Worm (Caenorhabditis elegans): Measurements from ENCODE around the gene ZK822.1.

Gene ZK822.1

DNA sequence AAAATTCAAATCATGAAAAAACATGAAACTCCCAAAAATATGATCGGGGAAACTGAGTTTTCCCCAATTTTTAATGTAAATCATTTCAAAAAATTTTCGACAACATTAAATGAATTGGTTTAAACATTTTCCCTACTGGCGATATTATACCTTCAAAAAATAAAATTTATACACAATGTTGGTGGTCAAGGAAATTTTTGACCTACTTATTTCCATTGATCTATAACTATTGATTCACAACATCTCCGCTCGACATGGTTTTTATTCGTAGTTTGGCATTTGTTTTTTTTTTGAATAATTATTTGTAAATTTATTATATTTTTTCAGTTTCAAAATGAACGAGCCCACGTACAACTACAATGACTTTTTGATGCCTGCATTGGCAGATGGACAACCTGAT is 28.3 kb upstream of the ZK822.1 start, which contains the start of gene tbx-36:
TSS of gene tbx-36 (plus strand) at position 301 of the 400 bp plus-strand sequence.
- no peak for TF ChIP-seq snpc-4 (tag; optimal IDR thresholded peaks at IDR 0.05)
- TF ChIP-seq nhr-77 (tag; optimal IDR thresholded peaks at IDR 0.05), result no peak
- no peak for TF ChIP-seq lin-13 (GFP tag; optimal IDR thresholded peaks at IDR 0.05)
- TF ChIP-seq fos-1 (tag; optimal IDR thresholded peaks at IDR 0.05), result no peak
- TF ChIP-seq lin-39 (tag; optimal IDR thresholded peaks at IDR 0.05), result no peak
- no peak for TF ChIP-seq nhr-21 (tag; optimal IDR thresholded peaks at IDR 0.05)
- TF ChIP-seq mab-5 (tag; optimal IDR thresholded peaks at IDR 0.05), result no peak
- TF ChIP-seq sma-3 (GFP tag; optimal IDR thresholded peaks at IDR 0.05), result no peak
- no peak for TF ChIP-seq ztf-4 (tag; optimal IDR thresholded peaks at IDR 0.05)

DNA sequence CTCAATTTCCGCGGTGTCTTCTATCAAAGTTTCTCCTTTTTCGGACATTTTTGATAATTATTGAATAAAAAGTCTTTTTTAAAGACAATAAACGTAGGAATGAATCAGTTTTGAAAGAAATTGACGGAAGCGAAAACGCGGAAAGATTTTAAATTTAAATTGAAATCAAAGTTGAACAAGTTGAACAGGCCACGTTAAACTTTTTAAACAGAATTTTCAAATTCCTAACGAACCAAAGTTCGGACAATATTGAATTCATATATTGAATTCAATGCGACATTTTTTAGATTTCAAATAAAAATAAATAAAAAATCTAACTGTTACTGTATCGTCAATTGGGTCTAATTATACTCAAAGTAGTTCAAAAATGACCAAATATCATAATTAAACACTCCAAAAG is 27.8 kb upstream of the ZK822.1 start, which contains the start of gene hdl-1:
TSS of gene hdl-1 (minus strand) at position 101 of the 400 bp plus-strand sequence.
- TF ChIP-seq peb-1 (tag; optimal IDR thresholded peaks at IDR 0.05) (no peak), lin-11 (tag; optimal IDR thresholded peaks at IDR 0.05) (no peak), nhr-6 (tag; optimal IDR thresholded peaks at IDR 0.05) (no peak), mdl-1 (tag; optimal IDR thresholded peaks at IDR 0.05) (no peak), nhr-237 (tag; optimal IDR thresholded peaks at IDR 0.05) (no peak)

ce11 chrIV:11945621-11946020 is 23.7 kb upstream of the ZK822.1 start, which contains the start of gene ZK829.3:
Gene ZK829.3, minus strand, starts transcription at chrIV:11945721.
- TF ChIP-seq alr-1 (tag; optimal IDR thresholded peaks at IDR 0.05) (no peak), blmp-1 (tag; optimal IDR thresholded peaks at IDR 0.05; ENCODE audit: insufficient read depth) (no peak), lin-13 (GFP tag; optimal IDR thresholded peaks at IDR 0.05) (no peak), nhr-21 (tag; optimal IDR thresholded peaks at IDR 0.05) (no peak), sma-3 (GFP tag; optimal IDR thresholded peaks at IDR 0.05) (no peak), lin-39 (tag; optimal IDR thresholded peaks at IDR 0.05) (no peak), nhr-6 (tag; optimal IDR thresholded peaks at IDR 0.05) (no peak), nhr-129 (tag; optimal IDR thresholded peaks at IDR 0.05) (no peak), nhr-237 (tag; optimal IDR thresholded peaks at IDR 0.05) (no peak), nhr-25 (tag; optimal IDR thresholded peaks at IDR 0.05) (no peak), mab-5 (tag; optimal IDR thresholded peaks at IDR 0.05) (no peak), ztf-4 (tag; optimal IDR thresholded peaks at IDR 0.05) (no peak), snpc-4 (tag; optimal IDR thresholded peaks at IDR 0.05) (no peak), crh-2 (tag; optimal IDR thresholded peaks at IDR 0.05) (no peak), mbf-1 (tag; optimal IDR thresholded peaks at IDR 0.05) (no peak), ceh-16 (tag; optimal IDR thresholded peaks at IDR 0.05) (no peak), lsy-2 (tag; optimal IDR thresholded peaks at IDR 0.05) (no peak)

DNA sequence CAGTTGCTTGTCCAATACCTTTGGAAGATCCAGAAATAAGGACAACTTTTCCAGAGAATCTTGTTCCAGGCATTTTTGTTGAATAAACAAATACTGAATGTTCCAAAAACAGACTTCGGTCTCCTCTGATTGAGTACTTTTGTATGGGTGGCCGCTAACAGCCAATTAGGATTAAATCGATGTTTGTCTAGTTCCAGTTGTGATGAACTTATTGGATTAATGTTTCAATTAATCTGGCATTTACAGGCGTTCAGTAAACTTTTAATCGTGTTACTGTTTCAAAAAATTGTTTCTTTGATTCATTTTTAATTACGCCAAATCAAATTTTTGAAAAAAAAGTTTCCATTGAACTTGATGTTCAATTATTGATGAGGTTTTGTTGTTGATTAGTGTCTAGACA is 20.4 kb upstream of the ZK822.1 start, which contains the start of gene ZK829.1:
TSS of gene ZK829.1 (minus strand) at position 101 of the 400 bp plus-strand sequence.
- no peak for TF ChIP-seq sma-9 (GFP tag; optimal IDR thresholded peaks at IDR 0.05)
- TF ChIP-seq sma-9 (tag; optimal IDR thresholded peaks at IDR 0.05), result no peak
- TF ChIP-seq nhr-11 (tag; optimal IDR thresholded peaks at IDR 0.05), result no peak
- no peak for TF ChIP-seq unc-55 (GFP tag; optimal IDR thresholded peaks at IDR 0.05)
- no peak for TF ChIP-seq ZK546.5 (tag; optimal IDR thresholded peaks at IDR 0.05)
- no peak for TF ChIP-seq egl-27 (tag; optimal IDR thresholded peaks at IDR 0.05)
- TF ChIP-seq nhr-129 (tag; optimal IDR thresholded peaks at IDR 0.05), result no peak
- TF ChIP-seq nhr-12 (tag; optimal IDR thresholded peaks at IDR 0.05), result no peak
- TF ChIP-seq lin-11 (tag; optimal IDR thresholded peaks at IDR 0.05), result no peak
- no peak for TF ChIP-seq peb-1 (tag; optimal IDR thresholded peaks at IDR 0.05)
- no peak for TF ChIP-seq mab-5 (tag; optimal IDR thresholded peaks at IDR 0.05)
- no peak for TF ChIP-seq dmd-4 (tag; optimal IDR thresholded peaks at IDR 0.05)
- no peak for TF ChIP-seq ceh-16 (tag; optimal IDR thresholded peaks at IDR 0.05)
- TF ChIP-seq elt-1 (tag; optimal IDR thresholded peaks at IDR 0.05), result no peak
- TF ChIP-seq alr-1 (tag; optimal IDR thresholded peaks at IDR 0.05), result no peak
- no peak for TF ChIP-seq unc-62 (GFP tag; optimal IDR thresholded peaks at IDR 0.05)
- TF ChIP-seq nhr-21 (tag; optimal IDR thresholded peaks at IDR 0.05), result no peak
- no peak for TF ChIP-seq ztf-11 (tag; optimal IDR thresholded peaks at IDR 0.05)
- TF ChIP-seq mdl-1 (tag; optimal IDR thresholded peaks at IDR 0.05), result no peak

- TF ChIP-seq ama-1 (optimal IDR thresholded peaks at IDR 0.05) (no peak), nhr-237 (tag; optimal IDR thresholded peaks at IDR 0.05) (no peak), sma-9 (GFP tag; optimal IDR thresholded peaks at IDR 0.05) (peak; percentile 68), sma-9 (tag; optimal IDR thresholded peaks at IDR 0.05) (no peak), sma-3 (GFP tag; optimal IDR thresholded peaks at IDR 0.05) (no peak), lsy-2 (tag; optimal IDR thresholded peaks at IDR 0.05) (no peak)
These were observed 16.6 kb upstream of the ZK822.1 start for ce11 chrIV:11938554-11938953.

Data from whole organism, L2 larva.